Fruit fly (Drosophila melanogaster): ENCODE results near the gene ppk5.
A peak's percentile ranks its signal among the peaks of the same experiment; 100 is the strongest.

Gene ppk5

DNA sequence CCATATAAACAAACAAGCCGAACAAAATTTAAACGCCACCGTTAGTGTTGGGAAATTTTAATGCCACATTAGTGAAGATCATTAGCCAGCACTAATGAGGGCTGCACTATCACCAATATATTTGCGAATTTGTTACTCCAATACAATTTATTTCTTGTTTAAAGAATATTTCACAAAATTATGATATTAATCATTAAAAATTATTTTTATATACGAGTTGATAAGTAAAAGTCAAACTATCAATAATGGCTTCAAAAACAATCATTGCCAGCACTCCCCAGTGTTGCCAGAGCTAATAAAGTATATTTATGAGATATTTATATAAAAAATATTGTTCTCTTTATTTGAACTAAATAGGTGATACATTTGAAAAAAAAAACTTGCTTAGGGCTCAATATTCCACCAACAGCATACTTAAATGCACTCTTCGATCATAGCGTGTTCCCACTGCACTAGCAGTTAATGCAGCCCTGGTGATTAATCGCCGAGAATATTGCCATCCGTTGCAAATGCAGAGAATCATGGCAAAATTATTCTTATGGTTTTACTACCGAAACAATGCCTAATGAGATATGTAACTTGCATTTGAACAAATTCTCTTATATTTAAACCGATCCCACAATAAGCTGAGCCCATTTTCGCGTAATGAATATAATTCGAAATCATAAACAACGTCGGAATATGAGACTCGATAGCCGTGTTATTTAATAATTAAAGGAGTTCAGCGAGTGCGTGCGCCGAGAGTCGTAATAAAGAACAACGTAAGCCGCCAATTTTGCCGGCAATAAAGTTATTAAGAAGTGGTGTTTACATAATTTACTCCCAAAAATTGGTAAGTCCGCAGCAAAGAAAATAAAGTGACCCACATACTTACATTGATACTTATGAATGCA is 18.4 kb upstream of the ppk5 start, which contains the start of the genes SAK and Cdk12 (continued):
- TF ChIP-seq crc (GFP tag; optimal IDR thresholded peaks at IDR 0.05) (no peak), Side (GFP tag; optimal IDR thresholded peaks at IDR 0.05) (peak; percentile 20), Hmx (GFP tag; optimal IDR thresholded peaks at IDR 0.05) (no peak), mld (GFP tag; IDR thresholded peaks at IDR 0.05; ENCODE audit: partially characterized antibody) (no peak), CG2202 (tag; optimal IDR thresholded peaks at IDR 0.05) (peak; percentile 63), CG14965 (GFP tag; optimal IDR thresholded peaks at IDR 0.05; ENCODE audit: borderline replicate concordance) (no peak), CG9215 (GFP tag; IDR thresholded peaks at IDR 0.05) (peak; percentile 97), Hr39 (optimal IDR thresholded peaks at IDR 0.05) (no peak), CG9609 (GFP tag; optimal IDR thresholded peaks at IDR 0.05) (peak; percentile 50), toy (GFP tag; IDR thresholded peaks at IDR 0.05) (peak; percentile 47; the same call in 1 of the 2 replicates), CG1602 (GFP tag; optimal IDR thresholded peaks at IDR 0.05) (peak; percentile 88), tll (GFP tag; optimal IDR thresholded peaks at IDR 0.05) (peak in 1 of 2 experiments; percentile 5), Doc2 (GFP tag; IDR thresholded peaks at IDR 0.05) (no peak), CG32532 (GFP tag; IDR thresholded peaks at IDR 0.05) (peak; percentile 87), CG8359 (GFP tag; optimal IDR thresholded peaks at IDR 0.05; ENCODE audit: borderline replicate concordance) (peak; percentile 55), dmrt99B (tag; optimal IDR thresholded peaks at IDR 0.05) (peak; percentile 83), wor (GFP tag; IDR thresholded peaks at IDR 0.05) (peak; percentile 67), Hr3 (GFP tag; optimal IDR thresholded peaks at IDR 0.05) (peak; percentile 91), B-H1 (GFP tag; IDR thresholded peaks at IDR 0.05) (peak; percentile 61), CG31441 (GFP tag; IDR thresholded peaks at IDR 0.05) (peak; percentile 96), Spps (tag; optimal IDR thresholded peaks at IDR 0.05) (peak; percentile 55), Gug (GFP tag; IDR thresholded peaks at IDR 0.05) (peak; percentile 87), CG18619 (GFP tag; optimal IDR thresholded peaks at IDR 0.05) (peak; percentile 87), CG17568 (GFP tag; optimal IDR thresholded peaks at IDR 0.05) (peak; percentile 48), CG8281 (tag; optimal IDR thresholded peaks at IDR 0.05) (peak; percentile 52), luna (GFP tag; optimal IDR thresholded peaks at IDR 0.05) (no peak), chm (GFP tag; IDR thresholded peaks at IDR 0.05) (peak; percentile 28), lola (GFP tag; optimal IDR thresholded peaks at IDR 0.05) (peak in 1 of 3 experiments; percentile 85), CG14860 (GFP tag; IDR thresholded peaks at IDR 0.05; ENCODE audit: partially characterized antibody) (0 out of 3 replicates have a peak, but pooled peaks have one; percentile 38), kni (GFP tag; optimal IDR thresholded peaks at IDR 0.05) (no peak), CG5245 (GFP tag; optimal IDR thresholded peaks at IDR 0.05) (peak; percentile 54), CG17186 (GFP tag; optimal IDR thresholded peaks at IDR 0.05) (no peak), trh (GFP tag; optimal IDR thresholded peaks at IDR 0.05) (peak; percentile 55), CG32772 (GFP tag; IDR thresholded peaks at IDR 0.05) (peak; percentile 76), CG1603 (tag; optimal IDR thresholded peaks at IDR 0.05) (peak; percentile 33), CG6689 (GFP tag; IDR thresholded peaks at IDR 0.05) (peak; percentile 79), zen (tag; optimal IDR thresholded peaks at IDR 0.05) (peak; percentile 87), p53 (GFP tag; optimal IDR thresholded peaks at IDR 0.05) (no peak), pho (GFP tag; optimal IDR thresholded peaks at IDR 0.05) (peak; percentile 29), CG12942 (GFP tag; optimal IDR thresholded peaks at IDR 0.05) (peak; percentile 76), lmd (GFP tag; IDR thresholded peaks at IDR 0.05) (peak; percentile 87), pzg (GFP tag; optimal IDR thresholded peaks at IDR 0.05) (peak; percentile 40), CG34376 (GFP tag; optimal IDR thresholded peaks at IDR 0.05) (peak; percentile 57), Ssrp (tag; optimal IDR thresholded peaks at IDR 0.05) (peak; percentile 86), CG12071 (GFP tag; optimal IDR thresholded peaks at IDR 0.05) (no peak), Dref (GFP tag; IDR thresholded peaks at IDR 0.05) (peak; percentile 50), CG31388 (GFP tag; optimal IDR thresholded peaks at IDR 0.05) (peak; percentile 76), B-H2 (GFP tag; optimal IDR thresholded peaks at IDR 0.05) (peak; percentile 92), CG13624 (GFP tag; optimal IDR thresholded peaks at IDR 0.05) (peak; percentile 49)

All from whole organism, embryonic.